Worm (Caenorhabditis elegans): ENCODE measurements around the gene hpo-25.

- no peak for TF ChIP-seq ces-1 (GFP tag; optimal IDR thresholded peaks at IDR 0.05)
- TF ChIP-seq tbx-8 (GFP tag; optimal IDR thresholded peaks at IDR 0.05) = no peak
- no peak for TF ChIP-seq unc-39 (tag; optimal IDR thresholded peaks at IDR 0.05)
- TF ChIP-seq unc-62 (GFP tag; optimal IDR thresholded peaks at IDR 0.05) = no peak
- no peak for TF ChIP-seq elt-3 (tag; optimal IDR thresholded peaks at IDR 0.05)
- TF ChIP-seq elt-1 (tag; optimal IDR thresholded peaks at IDR 0.05; ENCODE audit: borderline replicate concordance, insufficient read depth) = no peak
- no peak for TF ChIP-seq sem-2 (GFP tag; optimal IDR thresholded peaks at IDR 0.05)
- no peak for TF ChIP-seq unc-120 (tag; optimal IDR thresholded peaks at IDR 0.05; ENCODE audit: poor library complexity, severe bottlenecking)
- TF ChIP-seq nhr-76 (tag; optimal IDR thresholded peaks at IDR 0.05) = no peak
Observed at ce11 chrII:2398884-2399283, 29.8 kb downstream of the hpo-25 start, which contains the start of gene F16G10.14.

All from whole organism, mixed stage, embryonic.